Worm (Caenorhabditis elegans): ENCODE results near the gene R09A8.2.

R09A8.2 gene

ce11 chrX:12665799-12666198 lies 46.5 kb downstream of the R09A8.2 start:
- TF ChIP-seq scrt-1 (GFP tag; IDR thresholded peaks at IDR 0.05) (no peak), ama-1 (optimal IDR thresholded peaks at IDR 0.05) (no peak), hnd-1 (tag; optimal IDR thresholded peaks at IDR 0.05) (no peak), ets-7 (tag; optimal IDR thresholded peaks at IDR 0.05) (no peak), F13C5.2 (tag; optimal IDR thresholded peaks at IDR 0.05) (no peak)

- no peak for TF ChIP-seq scrt-1 (GFP tag; IDR thresholded peaks at IDR 0.05)
- TF ChIP-seq sea-1 (GFP tag; conservative IDR thresholded peaks at IDR 0.05): no peak
- no peak for TF ChIP-seq pes-1 (GFP tag; IDR thresholded peaks at IDR 0.05)
- TF ChIP-seq tbx-11 (GFP tag; IDR thresholded peaks at IDR 0.05): no peak
- TF ChIP-seq tbx-37 (GFP tag; conservative IDR thresholded peaks at IDR 0.05): no peak
- TF ChIP-seq F13C5.2 (tag; optimal IDR thresholded peaks at IDR 0.05): no peak
- no peak for TF ChIP-seq hmbx-1 (tag; optimal IDR thresholded peaks at IDR 0.05)
- TF ChIP-seq B0310.2 (tag; optimal IDR thresholded peaks at IDR 0.05): no peak
- no peak for TF ChIP-seq flt-1 (GFP tag; IDR thresholded peaks at IDR 0.05)
Measured at ce11 chrX:12667804-12668511, 48.7 kb downstream of the R09A8.2 start, which contains the start of gene nhr-17. Gene nhr-17, minus strand, starts transcription at chrX:12667854.

- TF ChIP-seq hnd-1 (tag; optimal IDR thresholded peaks at IDR 0.05) (no peak), tbx-11 (GFP tag; IDR thresholded peaks at IDR 0.05) (no peak), hmbx-1 (tag; optimal IDR thresholded peaks at IDR 0.05) (no peak), flt-1 (GFP tag; IDR thresholded peaks at IDR 0.05) (no peak), ama-1 (optimal IDR thresholded peaks at IDR 0.05) (no peak), scrt-1 (GFP tag; IDR thresholded peaks at IDR 0.05) (no peak), tra-4 (tag; optimal IDR thresholded peaks at IDR 0.05) (no peak), ceh-13 (GFP tag; optimal IDR thresholded peaks at IDR 0.05) (no peak), ets-7 (tag; optimal IDR thresholded peaks at IDR 0.05) (no peak), sea-1 (GFP tag; conservative IDR thresholded peaks at IDR 0.05) (no peak), ceh-36 (tag; optimal IDR thresholded peaks at IDR 0.05) (no peak), F13C5.2 (tag; optimal IDR thresholded peaks at IDR 0.05) (no peak), aly-1 (tag; optimal IDR thresholded peaks at IDR 0.05) (no peak), pes-1 (GFP tag; IDR thresholded peaks at IDR 0.05) (no peak), B0310.2 (tag; optimal IDR thresholded peaks at IDR 0.05) (no peak), tbx-37 (GFP tag; conservative IDR thresholded peaks at IDR 0.05) (no peak), hmg-4 (GFP tag; optimal IDR thresholded peaks at IDR 0.05) (no peak)
Measured at ce11 chrX:12668941-12669501, 49.8 kb downstream of the R09A8.2 start.

ce11 chrX:12670385-12670784 lies 51.1 kb downstream of the R09A8.2 start:
- TF ChIP-seq ceh-36 (tag; optimal IDR thresholded peaks at IDR 0.05): no peak
- TF ChIP-seq F13C5.2 (tag; optimal IDR thresholded peaks at IDR 0.05): peak; percentile 24
- TF ChIP-seq aly-1 (tag; optimal IDR thresholded peaks at IDR 0.05): peak; percentile 74
- TF ChIP-seq hnd-1 (tag; optimal IDR thresholded peaks at IDR 0.05): no peak
- TF ChIP-seq scrt-1 (GFP tag; IDR thresholded peaks at IDR 0.05): 0 out of 2 replicates have a peak, but pooled peaks have one; percentile 20
- TF ChIP-seq tbx-37 (GFP tag; conservative IDR thresholded peaks at IDR 0.05): no peak
- peak; percentile 76 for TF ChIP-seq hmg-4 (GFP tag; optimal IDR thresholded peaks at IDR 0.05)

- no peak for TF ChIP-seq hmg-4 (GFP tag; optimal IDR thresholded peaks at IDR 0.05)
- TF ChIP-seq ceh-13 (GFP tag; optimal IDR thresholded peaks at IDR 0.05): no peak
- no peak for TF ChIP-seq B0310.2 (tag; optimal IDR thresholded peaks at IDR 0.05)
- no peak for TF ChIP-seq scrt-1 (GFP tag; IDR thresholded peaks at IDR 0.05)
- no peak for TF ChIP-seq hnd-1 (tag; optimal IDR thresholded peaks at IDR 0.05)
- TF ChIP-seq pes-1 (GFP tag; IDR thresholded peaks at IDR 0.05): no peak
- no peak for TF ChIP-seq flt-1 (GFP tag; IDR thresholded peaks at IDR 0.05)
- no peak for TF ChIP-seq tbx-11 (GFP tag; IDR thresholded peaks at IDR 0.05)
- TF ChIP-seq ets-7 (tag; optimal IDR thresholded peaks at IDR 0.05): no peak
Measured at ce11 chrX:12671638-12672290, 52.5 kb downstream of the R09A8.2 start.

Data from whole organism, early embryonic.